Fruit fly (Drosophila melanogaster) whole organism, wandering third instar larva: ENCODE data around the gene CG31176.

Experiments
- Abd-B ChIP-seq: fragments of >200 bp; optimal IDR thresholded peaks from 2 replicates; lab custom pipeline; 2017; ENCODE audit warnings: missing biosample characterization, missing genetic modification characterization
- CG32264 ChIP-seq: fragments of 200-800 bp; sonication (Bioruptor generic); optimal IDR thresholded peaks from 2 replicates; lab custom pipeline; 2016; ENCODE audit warnings: missing biosample characterization, missing genetic modification characterization
- CG9705 ChIP-seq: fragments of 200-800 bp; sonication (Bioruptor generic); optimal IDR thresholded peaks from 2 replicates; lab custom pipeline; 2018; ENCODE audit warnings: missing biosample characterization, mild to moderate bottlenecking, missing genetic modification characterization
- CrebA ChIP-seq: fragments of 200-800 bp; sonication (Bioruptor generic); optimal IDR thresholded peaks from 2 replicates; lab custom pipeline; 2016; ENCODE audit warnings: missing biosample characterization, mild to moderate bottlenecking, missing genetic modification characterization, borderline replicate concordance
- Dfd ChIP-seq: fragments of >200 bp; optimal IDR thresholded peaks from 2 replicates; lab custom pipeline; 2017; ENCODE audit warnings: missing biosample characterization, missing genetic modification characterization
- Dif ChIP-seq: fragments of 200-275, 200-300 bp; sonication (Bioruptor generic); optimal IDR thresholded peaks from 2 replicates; lab custom pipeline; 2018; ENCODE audit warnings: missing biosample characterization, missing genetic modification characterization; ENCODE audit not compliant: partially characterized antibody
- GATAd ChIP-seq: sonication (Bioruptor generic); optimal IDR thresholded peaks from 2 replicates; lab custom pipeline; 2016; ENCODE audit warnings: missing biosample characterization, missing genetic modification characterization
- HLH106 ChIP-seq: fragments of 200-800 bp; optimal IDR thresholded peaks from 3 replicates; lab custom pipeline; 2019; ENCODE audit warnings: missing biosample characterization, mild to moderate bottlenecking, missing genetic modification characterization, moderate library complexity
- Hnf4 ChIP-seq: fragments of 200-800 bp; sonication (Bioruptor generic); optimal IDR thresholded peaks from 2 replicates; lab custom pipeline; 2016; ENCODE audit warnings: missing biosample characterization, mild to moderate bottlenecking, missing genetic modification characterization
- Hr78 ChIP-seq: fragments of >200 bp; optimal IDR thresholded peaks from 2 replicates; lab custom pipeline; 2017; ENCODE audit warnings: missing biosample characterization, missing genetic modification characterization
- Hr83 ChIP-seq: fragments of 200-300 bp; sonication (Bioruptor generic); optimal IDR thresholded peaks from 2 replicates; lab custom pipeline; 2016; ENCODE audit warnings: missing biosample characterization, mild to moderate bottlenecking, missing genetic modification characterization, moderate library complexity; ENCODE audit not compliant: poor library complexity, severe bottlenecking
- Jra ChIP-seq: sonication (Bioruptor generic); optimal IDR thresholded peaks from 2 replicates; lab custom pipeline; 2016; ENCODE audit warnings: missing biosample characterization, missing genetic modification characterization
- Mio ChIP-seq: sonication (Bioruptor generic); optimal IDR thresholded peaks from 2 replicates; lab custom pipeline; 2016; ENCODE audit warnings: missing biosample characterization, missing genetic modification characterization
- Myc ChIP-seq: fragments of >200 bp; optimal IDR thresholded peaks from 2 replicates; lab custom pipeline; 2017
- N ChIP-seq: fragments of >200 bp; optimal IDR thresholded peaks from 2 replicates; lab custom pipeline; 2018; ENCODE audit warnings: missing biosample characterization, missing external identifiers, missing genetic modification characterization
- OdsH ChIP-seq: fragments of 200-800 bp; sonication (Bioruptor generic); optimal IDR thresholded peaks from 2 replicates; lab custom pipeline; 2016; ENCODE audit warnings: missing biosample characterization, mild to moderate bottlenecking, missing genetic modification characterization
- Rel ChIP-seq, 2 experiments: fragments of 200-800 bp; sonication (Bioruptor generic) in 1 of 2; optimal IDR thresholded peaks; 2 replicates in 1 of 2; 3 replicates in 1 of 2; lab custom pipeline; 2016 to 2019; ENCODE audit warnings: mild to moderate bottlenecking in 2 of 2, missing biosample characterization in 2 of 2, missing genetic modification characterization in 2 of 2, moderate library complexity in 1 of 2
- Sp1 ChIP-seq: fragments of 200-800 bp; sonication (Bioruptor generic); optimal IDR thresholded peaks from 3 replicates; lab custom pipeline; 2019; ENCODE audit warnings: missing biosample characterization, mild to moderate bottlenecking, missing genetic modification characterization, moderate library complexity
- Vsx2 ChIP-seq: fragments of 200-300, 225-300 bp; sonication (Bioruptor generic); optimal IDR thresholded peaks from 2 replicates; lab custom pipeline; 2018; ENCODE audit warnings: missing biosample characterization, missing genetic modification characterization; ENCODE audit not compliant: partially characterized antibody
- br ChIP-seq: fragments of 200-800 bp; sonication (Bioruptor generic); optimal IDR thresholded peaks from 2 replicates; lab custom pipeline; 2016; ENCODE audit warnings: missing biosample characterization, missing genetic modification characterization
- brk ChIP-seq: fragments of 200-800 bp; sonication (Bioruptor generic); optimal IDR thresholded peaks from 2 replicates; lab custom pipeline; 2016; ENCODE audit warnings: missing biosample characterization, mild to moderate bottlenecking, missing genetic modification characterization
- dl ChIP-seq, 2 experiments: fragments of 175-275, 200-275 bp in 1 of 2; fragments of 200-275 bp in 1 of 2; sonication (Bioruptor generic); optimal IDR thresholded peaks; lab custom pipeline; 2018; ENCODE audit warnings: mild to moderate bottlenecking in 2 of 2, missing biosample characterization in 2 of 2, missing genetic modification characterization in 2 of 2, moderate library complexity in 2 of 2; ENCODE audit not compliant: partially characterized antibody in 2 of 2, insufficient read depth in 1 of 2
- dmrt93B ChIP-seq: fragments of 200-800 bp; sonication (Bioruptor generic); optimal IDR thresholded peaks from 2 replicates; lab custom pipeline; 2018; ENCODE audit warnings: missing biosample characterization, mild to moderate bottlenecking, missing genetic modification characterization
- dsf ChIP-seq: sonication (Bioruptor generic); optimal IDR thresholded peaks from 2 replicates; lab custom pipeline; 2016; ENCODE audit warnings: missing biosample characterization, missing genetic modification characterization, borderline replicate concordance
- ey ChIP-seq: fragments of 200-800 bp; sonication (Bioruptor generic); optimal IDR thresholded peaks from 2 replicates; lab custom pipeline; 2016; ENCODE audit warnings: missing biosample characterization, missing genetic modification characterization
- foxo ChIP-seq, 2 experiments: fragments of 200-800 bp; sonication (Bioruptor generic); optimal IDR thresholded peaks; 2 replicates in 1 of 2; 3 replicates in 1 of 2; lab custom pipeline; 2016 to 2017; ENCODE audit warnings: missing biosample characterization in 2 of 2, missing genetic modification characterization in 2 of 2
- fru ChIP-seq: fragments of 200-800 bp; sonication (Bioruptor generic); optimal IDR thresholded peaks from 3 replicates; lab custom pipeline; 2016; ENCODE audit warnings: missing biosample characterization, mild to moderate bottlenecking, missing genetic modification characterization
- h ChIP-seq: fragments of 200-800 bp; sonication (Bioruptor generic); optimal IDR thresholded peaks from 3 replicates; lab custom pipeline; 2016; ENCODE audit warnings: missing biosample characterization, mild to moderate bottlenecking, missing genetic modification characterization
- jim ChIP-seq: fragments of 175-275, 200-325 bp; sonication (Bioruptor generic); optimal IDR thresholded peaks from 2 replicates; lab custom pipeline; 2016; ENCODE audit warnings: missing biosample characterization, mild to moderate bottlenecking, missing genetic modification characterization
- lola ChIP-seq: fragments of >200 bp; optimal IDR thresholded peaks from 2 replicates; lab custom pipeline; 2017; ENCODE audit warnings: missing biosample characterization, missing genetic modification characterization
- pan ChIP-seq: fragments of >200 bp; optimal IDR thresholded peaks from 2 replicates; lab custom pipeline; 2017
- psq ChIP-seq: fragments of 200-800 bp; sonication (Bioruptor generic); optimal IDR thresholded peaks from 3 replicates; lab custom pipeline; 2017; ENCODE audit warnings: missing biosample characterization, mild to moderate bottlenecking, missing genetic modification characterization, moderate library complexity
- rgr ChIP-seq: fragments of 200-800 bp; sonication (Bioruptor generic); optimal IDR thresholded peaks from 3 replicates; lab custom pipeline; 2016; ENCODE audit warnings: missing biosample characterization, mild to moderate bottlenecking, missing genetic modification characterization
- sage ChIP-seq: fragments of 200-800 bp; sonication (Bioruptor generic); optimal IDR thresholded peaks from 2 replicates; lab custom pipeline; 2016; ENCODE audit warnings: missing biosample characterization, mild to moderate bottlenecking, missing genetic modification characterization
- sv ChIP-seq: fragments of 200-800 bp; sonication (Bioruptor generic); optimal IDR thresholded peaks from 3 replicates; lab custom pipeline; 2016; ENCODE audit warnings: missing biosample characterization, missing genetic modification characterization
- tai ChIP-seq: sonication (Bioruptor generic); optimal IDR thresholded peaks from 2 replicates; lab custom pipeline; 2016; ENCODE audit warnings: missing biosample characterization, missing genetic modification characterization
- usp ChIP-seq: fragments of >200 bp; optimal IDR thresholded peaks from 2 replicates; lab custom pipeline; 2017; ENCODE audit warnings: missing biosample characterization, missing genetic modification characterization
- woc ChIP-seq: sonication (Bioruptor generic); optimal IDR thresholded peaks from 2 replicates; lab custom pipeline; 2016; ENCODE audit warnings: missing biosample characterization, mild to moderate bottlenecking, missing genetic modification characterization

CG31176 gene

dm6 chr3R:21643197-21643596, 76.3 kb downstream of the CG31176 start:
- TF ChIP-seq dl (GFP tag; optimal IDR thresholded peaks at IDR 0.05; lab: Kevin White, UChicago; ENCODE audit: insufficient read depth in 1 of 2, partially characterized antibody in 2 of 2) (no peak), Jra (GFP tag; lab: Kevin White, UChicago) (no peak), foxo (GFP tag; optimal IDR thresholded peaks at IDR 0.05; lab: Kevin White, UChicago) (peak in 1 of 2 experiments; percentile 18), lola (GFP tag; lab: Kevin White, UChicago) (no peak), br (peak; percentile 8), pan (no peak), Sp1 (peak; percentile 1), sage (GFP tag; lab: Kevin White, UChicago) (no peak), sv (GFP tag; lab: Kevin White, UChicago) (no peak), Mio (GFP tag; lab: Kevin White, UChicago) (no peak), h (GFP tag; lab: Kevin White, UChicago) (peak; percentile 32), dsf (GFP tag; lab: Kevin White, UChicago) (no peak), tai (no peak), Hr78 (GFP tag; lab: Kevin White, UChicago) (no peak), ey (GFP tag; lab: Kevin White, UChicago) (peak; percentile 5), Vsx2 (no peak), CG32264 (GFP tag; lab: Kevin White, UChicago) (no peak), brk (GFP tag; lab: Kevin White, UChicago) (no peak), Hr83 (no peak), HLH106 (tag; lab: Kevin White, UChicago) (peak; percentile 23), OdsH (GFP tag; lab: Kevin White, UChicago) (peak; percentile 17), jim (GFP tag; lab: Kevin White, UChicago) (no peak), GATAd (GFP tag; lab: Kevin White, UChicago) (no peak), rgr (GFP tag; lab: Kevin White, UChicago) (no peak), Dfd (GFP tag; lab: Kevin White, UChicago) (no peak), fru (peak; percentile 63), Rel (GFP tag; optimal IDR thresholded peaks at IDR 0.05; lab: Kevin White, UChicago) (no peak), Rel (tag; optimal IDR thresholded peaks at IDR 0.05; lab: Kevin White, UChicago) (no peak), dmrt93B (no peak), Dif (GFP tag; lab: Kevin White, UChicago) (no peak), usp (GFP tag; lab: Kevin White, UChicago) (no peak), Myc (lab: Kevin White, UChicago) (no peak), Abd-B (GFP tag; lab: Kevin White, UChicago) (no peak), CG9705 (GFP tag; lab: Kevin White, UChicago) (no peak), woc (GFP tag; lab: Kevin White, UChicago) (no peak), N (GFP tag; lab: Kevin White, UChicago) (no peak), psq (GFP tag; lab: Kevin White, UChicago) (no peak), CrebA (GFP tag; lab: Kevin White, UChicago) (no peak), Hnf4 (GFP tag; lab: Kevin White, UChicago) (no peak)

dm6 chr3R:21642301-21642700, 77.2 kb downstream of the CG31176 start:
- TF ChIP-seq lola (GFP tag; lab: Kevin White, UChicago), result no peak
- no peak for TF ChIP-seq jim (GFP tag; lab: Kevin White, UChicago)
- TF ChIP-seq dsf (GFP tag; lab: Kevin White, UChicago), result no peak
- TF ChIP-seq Hnf4 (GFP tag; lab: Kevin White, UChicago), result no peak
- TF ChIP-seq OdsH (GFP tag; lab: Kevin White, UChicago), result no peak
- no peak for TF ChIP-seq sv (GFP tag; lab: Kevin White, UChicago)
- TF ChIP-seq h (GFP tag; lab: Kevin White, UChicago), result no peak
- no peak for TF ChIP-seq fru
- TF ChIP-seq dmrt93B, result no peak
- TF ChIP-seq Vsx2, result no peak
- TF ChIP-seq Abd-B (GFP tag; lab: Kevin White, UChicago), result no peak
- no peak for TF ChIP-seq Hr83
